Worm (Caenorhabditis elegans) whole organism, L2 larva: ENCODE data around the gene sptl-1.

Source experiments
- elt-3 ChIP-seq: sonication (generic microtip); optimal IDR thresholded peaks from 2 replicates; lab custom pipeline; 2017; ENCODE audit warnings: missing biosample characterization, missing genetic modification characterization
- lsy-2 ChIP-seq, 2 experiments: fragments of 150-350 bp in 1 of 2; sonication (generic microtip) in 1 of 2; optimal IDR thresholded peaks; 2 replicates each; lab custom pipeline; 2014 to 2017; ENCODE audit warnings: missing biosample characterization in 2 of 2, missing genetic modification characterization in 2 of 2
- nhr-12 ChIP-seq: fragments of 150-350 bp; optimal IDR thresholded peaks from 2 replicates; lab custom pipeline; 2014; ENCODE audit warnings: missing biosample characterization, missing genetic modification characterization

DNA sequence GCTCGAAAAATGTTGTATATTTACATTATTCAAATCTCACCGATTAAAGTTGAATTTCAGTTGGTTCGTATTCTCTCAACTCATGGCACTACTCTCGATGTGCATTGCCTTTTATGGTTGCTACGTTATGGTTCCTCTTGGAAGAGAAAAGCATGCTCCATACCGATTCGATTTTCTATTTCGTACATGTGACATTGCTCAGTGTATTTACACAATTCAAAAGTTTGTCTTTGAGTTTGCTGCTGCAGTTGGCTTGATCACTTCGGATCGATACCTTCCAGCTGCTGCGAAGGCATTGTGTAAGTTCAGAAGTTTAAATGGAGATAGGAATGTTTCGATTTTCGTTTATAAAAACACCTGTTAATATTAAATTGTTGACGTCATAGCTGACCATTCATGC, 43.2 kb upstream of the sptl-1 start:
- TF ChIP-seq nhr-12 (no peak), lsy-2 (tag; optimal IDR thresholded peaks at IDR 0.05; lab: Kevin White, UChicago) (no peak), elt-3 (tag; lab: Kevin White, UChicago) (no peak)
